Fruit fly (Drosophila melanogaster): ENCODE results near the gene CG31815.

CG31815 gene

dm6 chr2L:16638349-16638748, 32.7 kb downstream of the CG31815 start:
- no peak for TF ChIP-seq h (optimal IDR thresholded peaks at IDR 0.05)
- no peak for TF ChIP-seq insv (optimal IDR thresholded peaks at IDR 0.05)
- TF ChIP-seq Myc (optimal IDR thresholded peaks at IDR 0.05), result no peak
- no peak for TF ChIP-seq Sin3A (optimal IDR thresholded peaks at IDR 0.05)
- TF ChIP-seq ttk (optimal IDR thresholded peaks at IDR 0.05), result no peak
- no peak for TF ChIP-seq psq (optimal IDR thresholded peaks at IDR 0.05)

- TF ChIP-seq h (optimal IDR thresholded peaks at IDR 0.05) (no peak), Myc (optimal IDR thresholded peaks at IDR 0.05) (no peak), insv (optimal IDR thresholded peaks at IDR 0.05) (no peak), Sin3A (optimal IDR thresholded peaks at IDR 0.05) (no peak), psq (optimal IDR thresholded peaks at IDR 0.05) (no peak), ttk (optimal IDR thresholded peaks at IDR 0.05) (no peak)
Measured at dm6 chr2L:16640846-16641245, 35.2 kb downstream of the CG31815 start.

dm6 chr2L:16643445-16643844, 37.8 kb downstream of the CG31815 start:
- TF ChIP-seq Myc (optimal IDR thresholded peaks at IDR 0.05) (no peak), psq (optimal IDR thresholded peaks at IDR 0.05) (no peak)

DNA sequence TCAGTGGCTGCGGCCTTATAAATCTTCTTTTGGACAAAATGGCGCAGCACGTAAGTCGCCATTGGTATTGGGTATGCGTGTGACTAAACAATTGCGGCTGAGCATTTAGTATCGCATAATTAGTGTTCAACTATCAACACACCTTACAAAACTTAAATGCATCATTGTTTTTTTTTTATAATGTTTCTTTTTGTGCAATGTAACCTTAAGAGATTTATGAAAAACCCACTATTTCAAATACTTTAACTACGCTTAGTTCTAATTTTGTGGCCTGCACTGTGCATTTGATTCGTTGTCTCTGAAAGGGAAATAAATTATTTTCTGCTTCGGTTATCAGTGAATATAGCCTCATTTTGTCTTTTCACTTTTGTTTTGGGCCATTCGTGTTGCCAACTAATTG, 38.3 kb downstream of the CG31815 start:
- no peak for TF ChIP-seq ttk (optimal IDR thresholded peaks at IDR 0.05)
- no peak for TF ChIP-seq Sin3A (optimal IDR thresholded peaks at IDR 0.05)
- TF ChIP-seq psq (optimal IDR thresholded peaks at IDR 0.05), result no peak
- TF ChIP-seq h (optimal IDR thresholded peaks at IDR 0.05), result no peak
- no peak for TF ChIP-seq insv (optimal IDR thresholded peaks at IDR 0.05)
- TF ChIP-seq Myc (optimal IDR thresholded peaks at IDR 0.05), result no peak

- TF ChIP-seq h (optimal IDR thresholded peaks at IDR 0.05) (no peak), Myc (optimal IDR thresholded peaks at IDR 0.05) (no peak), ttk (optimal IDR thresholded peaks at IDR 0.05) (no peak), Sin3A (optimal IDR thresholded peaks at IDR 0.05) (no peak), psq (optimal IDR thresholded peaks at IDR 0.05) (no peak), insv (optimal IDR thresholded peaks at IDR 0.05) (no peak)
Measured at dm6 chr2L:16645479-16646302, 40.1 kb downstream of the CG31815 start.

DNA sequence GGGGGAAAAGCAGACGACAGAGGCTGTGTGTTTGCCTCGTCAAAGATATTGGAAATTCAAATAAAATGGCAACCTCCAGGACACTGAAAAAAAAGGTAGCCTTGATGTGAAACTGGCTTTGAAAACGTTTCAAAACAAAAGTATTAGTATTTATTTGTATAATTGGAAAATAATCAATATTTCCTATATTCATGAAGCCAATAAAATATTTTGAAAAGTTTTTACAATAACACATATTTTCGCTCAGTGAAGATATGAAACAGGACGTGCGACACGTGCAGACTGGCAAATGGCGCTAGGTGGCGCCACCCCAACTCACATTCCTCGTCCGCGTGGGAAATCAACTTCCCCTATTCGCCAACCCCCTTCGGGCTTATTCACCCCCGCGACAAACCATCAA, 42.2 kb downstream of the CG31815 start:
- no peak for TF ChIP-seq psq (optimal IDR thresholded peaks at IDR 0.05)
- TF ChIP-seq ttk (optimal IDR thresholded peaks at IDR 0.05), result no peak

- no peak for TF ChIP-seq Sin3A (optimal IDR thresholded peaks at IDR 0.05)
- TF ChIP-seq h (optimal IDR thresholded peaks at IDR 0.05), result no peak
- TF ChIP-seq Myc (optimal IDR thresholded peaks at IDR 0.05), result no peak
- TF ChIP-seq ttk (optimal IDR thresholded peaks at IDR 0.05), result no peak
- no peak for TF ChIP-seq psq (optimal IDR thresholded peaks at IDR 0.05)
- no peak for TF ChIP-seq insv (optimal IDR thresholded peaks at IDR 0.05)
Measured at dm6 chr2L:16648925-16649324, 43.3 kb downstream of the CG31815 start.

- TF ChIP-seq Myc (optimal IDR thresholded peaks at IDR 0.05), result no peak
- TF ChIP-seq ttk (optimal IDR thresholded peaks at IDR 0.05), result no peak
- no peak for TF ChIP-seq psq (optimal IDR thresholded peaks at IDR 0.05)
- TF ChIP-seq Sin3A (optimal IDR thresholded peaks at IDR 0.05), result no peak
- no peak for TF ChIP-seq h (optimal IDR thresholded peaks at IDR 0.05)
- TF ChIP-seq insv (optimal IDR thresholded peaks at IDR 0.05), result no peak
Measured at dm6 chr2L:16653541-16653940, 47.9 kb downstream of the CG31815 start.

dm6 chr2L:16656692-16657109, 51.1 kb downstream of the CG31815 start:
- no peak for TF ChIP-seq ttk (optimal IDR thresholded peaks at IDR 0.05)
- no peak for TF ChIP-seq Sin3A (optimal IDR thresholded peaks at IDR 0.05)
- TF ChIP-seq Myc (optimal IDR thresholded peaks at IDR 0.05), result no peak
